Worm (Caenorhabditis elegans): Measurements from ENCODE around the gene F40B5.2.

ce11 chrX:8392539-8392996 lies 24.9 kb downstream of the F40B5.2 start, which contains the start of gene wrk-1:
- no peak for TF ChIP-seq B0310.2 (tag; optimal IDR thresholded peaks at IDR 0.05)
- no peak for TF ChIP-seq F13C5.2 (tag; optimal IDR thresholded peaks at IDR 0.05)
- no peak for TF ChIP-seq ets-7 (tag; optimal IDR thresholded peaks at IDR 0.05)
- no peak for TF ChIP-seq sea-1 (GFP tag; conservative IDR thresholded peaks at IDR 0.05)
- no peak for TF ChIP-seq flt-1 (GFP tag; IDR thresholded peaks at IDR 0.05)
- no peak for TF ChIP-seq ama-1 (optimal IDR thresholded peaks at IDR 0.05)
- TF ChIP-seq ceh-13 (GFP tag; optimal IDR thresholded peaks at IDR 0.05) = no peak
- no peak for TF ChIP-seq aly-1 (tag; optimal IDR thresholded peaks at IDR 0.05)
- no peak for TF ChIP-seq tbx-11 (GFP tag; IDR thresholded peaks at IDR 0.05)
- no peak for TF ChIP-seq tbx-37 (GFP tag; conservative IDR thresholded peaks at IDR 0.05)
- no peak for TF ChIP-seq hnd-1 (tag; optimal IDR thresholded peaks at IDR 0.05)
